Fruit fly (Drosophila melanogaster) Kc167 (cell line): ENCODE data around the gene CG17124.

Source experiments
- Myc ChIP-seq: fragments of >200 bp; optimal IDR thresholded peaks from 2 replicates; lab custom pipeline; 2017; ENCODE audit warnings: missing external identifiers
- h ChIP-seq: fragments of >200 bp; optimal IDR thresholded peaks from 3 replicates; lab custom pipeline; 2018; ENCODE audit warnings: missing external identifiers
- insv ChIP-seq: fragments of >200 bp; optimal IDR thresholded peaks from 3 replicates; lab custom pipeline; 2018; ENCODE audit warnings: missing external identifiers
- psq ChIP-seq: fragments of >200 bp; optimal IDR thresholded peaks from 2 replicates; lab custom pipeline; 2017; ENCODE audit warnings: missing external identifiers

DNA sequence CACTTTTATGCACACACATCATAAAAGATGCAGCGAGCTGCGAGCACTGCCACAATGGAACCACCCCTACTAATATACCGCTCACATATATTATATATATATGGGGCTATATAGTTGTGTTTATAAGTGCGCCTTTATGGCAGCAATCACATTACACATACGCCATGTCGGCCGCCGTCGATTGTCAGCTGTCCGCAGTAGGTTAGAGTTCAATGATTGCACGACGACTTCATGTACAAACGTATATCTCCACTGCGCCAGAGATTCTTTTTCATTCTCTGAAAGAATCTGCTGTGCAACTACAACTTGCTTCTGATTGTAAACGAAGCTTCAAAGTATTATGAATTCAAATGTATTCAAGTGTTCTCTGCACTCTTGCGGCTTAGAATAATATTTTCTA is 3.5 kb downstream of the CG17124 start:
- TF ChIP-seq psq (no peak), h (lab: Kevin White, UChicago) (no peak), insv (no peak), Myc (lab: Kevin White, UChicago) (no peak)
